Worm (Caenorhabditis elegans) whole organism, L4/young adult: ENCODE measurements around the gene nhr-104.

Source experiments
- W03F9.2 ChIP-seq: fragments of 150-350 bp; optimal IDR thresholded peaks from 2 replicates; lab custom pipeline; 2014; ENCODE audit warnings: missing biosample characterization, missing genetic modification characterization
- dao-5 ChIP-seq: sonication (generic microtip); optimal IDR thresholded peaks from 2 replicates; lab custom pipeline; 2016; ENCODE audit warnings: missing genotype, missing genetic modification characterization, moderate library complexity, missing compliant biosample characterization
- him-1 ChIP-seq: sonication (generic microtip); optimal IDR thresholded peaks from 2 replicates; lab custom pipeline; 2016; ENCODE audit warnings: missing genotype, missing genetic modification reagents, missing genetic modification characterization, missing compliant biosample characterization

DNA sequence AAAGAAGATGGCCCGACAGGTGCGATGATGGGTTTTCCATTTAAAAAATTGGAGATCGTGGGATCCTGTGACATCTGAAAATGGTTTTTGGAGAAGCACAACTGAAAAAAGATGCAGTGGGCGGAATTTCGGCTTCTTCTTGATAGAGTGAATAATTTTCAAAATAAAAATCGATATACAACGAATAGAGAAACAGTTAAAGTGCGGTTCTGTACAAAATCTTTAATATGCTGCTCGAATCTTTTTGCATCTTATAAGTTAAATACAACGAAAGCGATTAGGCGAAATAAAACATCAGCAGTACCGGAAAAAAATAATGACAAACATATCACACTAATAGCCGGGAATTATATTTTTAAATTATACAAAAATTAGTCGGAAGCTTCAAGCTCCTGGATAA lies 18.7 kb upstream of the nhr-104 start, which contains the start of gene H06H21.11:
- TF ChIP-seq him-1 (tag; lab: Kevin White, UChicago) (no peak), W03F9.2 (tag; lab: Kevin White, UChicago) (no peak), dao-5 (no peak)
